Fruit fly (Drosophila melanogaster) S2 (cell line): Measurements from ENCODE around the gene CG13933.

ENCODE experiments used
- CG8478 ChIP-seq: fragments of >200 bp; optimal IDR thresholded peaks from 2 replicates; lab custom pipeline; 2018
- CTCF ChIP-seq, 2 experiments: fragments of >200 bp; optimal IDR thresholded peaks; 2 replicates each; lab custom pipeline; 2018

CG13933 gene

dm6 chr3L:1774713-1775648 lies at the start of gene CG13933, which contains the start of gene PolD2:
CG13933 (minus strand) TSS chr3L:1775147.
PolD2 (plus strand) TSS chr3L:1775633.
- TF ChIP-seq CG8478 (lab: Kevin White, UChicago) (no peak), CTCF (optimal IDR thresholded peaks at IDR 0.05; lab: Kevin White, UChicago) (no peak)

- TF ChIP-seq CTCF (optimal IDR thresholded peaks at IDR 0.05; lab: Kevin White, UChicago) (no peak), CG8478 (lab: Kevin White, UChicago) (no peak)
Observed at dm6 chr3L:1822365-1822764, 47.4 kb upstream of the CG13933 start.

- TF ChIP-seq CG8478 (lab: Kevin White, UChicago) (no peak), CTCF (optimal IDR thresholded peaks at IDR 0.05; lab: Kevin White, UChicago) (no peak)
Observed at dm6 chr3L:1821140-1821539, 46.2 kb upstream of the CG13933 start.

- TF ChIP-seq CTCF (optimal IDR thresholded peaks at IDR 0.05; lab: Kevin White, UChicago): no peak
- no peak for TF ChIP-seq CG8478 (lab: Kevin White, UChicago)
Observed at dm6 chr3L:1818834-1819233, 43.9 kb upstream of the CG13933 start.

dm6 chr3L:1817405-1817804 lies 42.5 kb upstream of the CG13933 start:
- TF ChIP-seq CTCF (optimal IDR thresholded peaks at IDR 0.05; lab: Kevin White, UChicago) (no peak), CG8478 (lab: Kevin White, UChicago) (no peak)

dm6 chr3L:1816614-1817013 lies 41.7 kb upstream of the CG13933 start:
- TF ChIP-seq CG8478 (lab: Kevin White, UChicago): no peak

dm6 chr3L:1810288-1810687 lies 35.3 kb upstream of the CG13933 start, which contains the start of gene GV1:
GV1 (plus strand) TSS chr3L:1810588.
- TF ChIP-seq CTCF (optimal IDR thresholded peaks at IDR 0.05; lab: Kevin White, UChicago): no peak
- no peak for TF ChIP-seq CG8478 (lab: Kevin White, UChicago)

- TF ChIP-seq CTCF (optimal IDR thresholded peaks at IDR 0.05; lab: Kevin White, UChicago): no peak
Observed at dm6 chr3L:1808631-1809030, 33.7 kb upstream of the CG13933 start.

dm6 chr3L:1802802-1803201 lies 27.9 kb upstream of the CG13933 start, which contains the start of the genes JTBR and CG42676:
JTBR (minus strand) TSS chr3L:1802856.
CG42676 (plus strand) TSS chr3L:1803107.
- TF ChIP-seq CTCF (optimal IDR thresholded peaks at IDR 0.05; lab: Kevin White, UChicago) (no peak), CG8478 (lab: Kevin White, UChicago) (no peak)

dm6 chr3L:1798649-1799048 lies 23.7 kb upstream of the CG13933 start, which contains the start of gene Patj:
Patj (plus strand) TSS chr3L:1798803.
- TF ChIP-seq CTCF (optimal IDR thresholded peaks at IDR 0.05; lab: Kevin White, UChicago) (peak in 1 of 2 experiments; percentile 33), CG8478 (lab: Kevin White, UChicago) (no peak)

dm6 chr3L:1797005-1797404 lies 22.1 kb upstream of the CG13933 start, which contains the start of gene CG12020:
CG12020 (plus strand) TSS chr3L:1797305.
- TF ChIP-seq CG8478 (lab: Kevin White, UChicago): no peak
- no peak for TF ChIP-seq CTCF (optimal IDR thresholded peaks at IDR 0.05; lab: Kevin White, UChicago)

dm6 chr3L:1794943-1795696 lies 20.2 kb upstream of the CG13933 start, which contains the start of the genes alpha-Spec, dlt and Cdc37:
alpha-Spec (minus strand) TSS chr3L:1795328.
dlt (minus strand) TSS chr3L:1795328.
Cdc37 (plus strand) TSS chr3L:1795392.
- TF ChIP-seq CTCF (optimal IDR thresholded peaks at IDR 0.05; lab: Kevin White, UChicago): peak; percentile 89 to 92
- no peak for TF ChIP-seq CG8478 (lab: Kevin White, UChicago)

dm6 chr3L:1794164-1794942 lies 19.4 kb upstream of the CG13933 start:
- TF ChIP-seq CTCF (optimal IDR thresholded peaks at IDR 0.05; lab: Kevin White, UChicago): no peak
- no peak for TF ChIP-seq CG8478 (lab: Kevin White, UChicago)

dm6 chr3L:1789339-1789738 lies 14.4 kb upstream of the CG13933 start:
- TF ChIP-seq CG8478 (lab: Kevin White, UChicago) (no peak), CTCF (optimal IDR thresholded peaks at IDR 0.05; lab: Kevin White, UChicago) (no peak)
